Worm (Caenorhabditis elegans) whole organism, L3 larva: ENCODE measurements around the gene mpst-3.
"Not testable (repeated sequence)": the region's sequence is repeated elsewhere in the genome, so short reads cannot be mapped to it uniquely, and the experiment has no call there.

Experiments
- R02D3.7 ChIP-seq: fragments of 150-350 bp; optimal IDR thresholded peaks from 2 replicates; lab custom pipeline; 2014; ENCODE audit warnings: missing biosample characterization, missing genetic modification characterization
- aly-2 ChIP-seq: fragments of 150-350 bp; optimal IDR thresholded peaks from 2 replicates; lab custom pipeline; 2014; ENCODE audit warnings: missing biosample characterization, missing genetic modification characterization
- ama-1 ChIP-seq: fragments of 150-350 bp; optimal IDR thresholded peaks from 2 replicates; lab custom pipeline; 2018
- ceh-16 ChIP-seq: sonication (generic microtip); optimal IDR thresholded peaks from 2 replicates; lab custom pipeline; 2017; ENCODE audit warnings: missing biosample characterization, missing genetic modification characterization
- ceh-9 ChIP-seq: sonication (generic microtip); optimal IDR thresholded peaks from 2 replicates; lab custom pipeline; 2018; ENCODE audit warnings: missing biosample characterization, missing genetic modification characterization
- elt-1 ChIP-seq: fragments of 150-350 bp; optimal IDR thresholded peaks from 2 replicates; lab custom pipeline; 2014; ENCODE audit warnings: missing biosample characterization, missing genetic modification characterization
- elt-2 ChIP-seq: sonication (generic microtip); optimal IDR thresholded peaks from 2 replicates; lab custom pipeline; 2016; ENCODE audit warnings: missing genetic modification reagents, mild to moderate bottlenecking, missing genetic modification characterization, missing compliant biosample characterization
- elt-3 ChIP-seq, 3 experiments: fragments of 150-350 bp in 1 of 3; sonication (generic microtip) in 2 of 3; optimal IDR thresholded peaks; 2 replicates in 2 of 3; 4 replicates in 1 of 3; lab custom pipeline; 2014 to 2017; ENCODE audit warnings: missing biosample characterization in 3 of 3, missing genetic modification characterization in 3 of 3
- eor-1 ChIP-seq, 2 experiments: fragments of 150-350 bp; optimal IDR thresholded peaks; 2 replicates each; lab custom pipeline; 2014 to 2018; ENCODE audit warnings: missing biosample characterization in 2 of 2, missing genetic modification characterization in 2 of 2
- fkh-10 ChIP-seq: sonication (generic microtip); optimal IDR thresholded peaks from 2 replicates; lab custom pipeline; 2017; ENCODE audit warnings: missing biosample characterization, missing genetic modification reagents, missing genetic modification characterization
- fos-1 ChIP-seq: fragments of 150-350 bp; optimal IDR thresholded peaks from 2 replicates; lab custom pipeline; 2014; ENCODE audit warnings: missing biosample characterization, missing genetic modification characterization
- hmg-11 ChIP-seq: sonication (generic microtip); optimal IDR thresholded peaks from 2 replicates; lab custom pipeline; 2016; ENCODE audit warnings: missing genetic modification characterization, missing compliant biosample characterization
- jun-1 ChIP-seq: fragments of 150-350 bp; optimal IDR thresholded peaks from 2 replicates; lab custom pipeline; 2014; ENCODE audit warnings: missing biosample characterization, missing genetic modification reagents, missing genetic modification characterization
- lin-15B ChIP-seq: fragments of 150-350 bp; optimal IDR thresholded peaks from 2 replicates; lab custom pipeline; 2014; ENCODE audit warnings: missing biosample characterization, missing genetic modification characterization
- lin-39 ChIP-seq: fragments of 150-350 bp; optimal IDR thresholded peaks from 2 replicates; lab custom pipeline; 2018; ENCODE audit warnings: missing biosample characterization, missing genetic modification reagents, missing genetic modification characterization
- mml-1 ChIP-seq: fragments of 150-350 bp; sonication (generic microtip); optimal IDR thresholded peaks from 3 replicates; lab custom pipeline; 2014; ENCODE audit warnings: missing biosample characterization, missing genetic modification characterization
- nfya-1 ChIP-seq: sonication (generic microtip); optimal IDR thresholded peaks from 2 replicates; lab custom pipeline; 2017; ENCODE audit warnings: missing genetic modification characterization, mild to moderate bottlenecking, missing compliant biosample characterization, antibody characterized with exemption, moderate library complexity; ENCODE audit not compliant: insufficient read depth
- nhr-11 ChIP-seq: fragments of 150-350 bp; optimal IDR thresholded peaks from 2 replicates; lab custom pipeline; 2014; ENCODE audit warnings: missing biosample characterization, missing genetic modification characterization
- nhr-12 ChIP-seq: fragments of 150-350 bp; optimal IDR thresholded peaks from 2 replicates; lab custom pipeline; 2014; ENCODE audit warnings: missing biosample characterization, missing genetic modification characterization
- nhr-23 ChIP-seq: fragments of 150-350 bp; optimal IDR thresholded peaks from 2 replicates; lab custom pipeline; 2014; ENCODE audit warnings: missing biosample characterization, missing genetic modification reagents, missing genetic modification characterization
- nhr-25 ChIP-seq: sonication (generic microtip); optimal IDR thresholded peaks from 2 replicates; lab custom pipeline; 2017; ENCODE audit warnings: missing biosample characterization, missing genetic modification characterization
- nhr-77 ChIP-seq: fragments of 150-350 bp; optimal IDR thresholded peaks from 2 replicates; lab custom pipeline; 2014; ENCODE audit warnings: missing biosample characterization, missing genetic modification characterization
- pqm-1 ChIP-seq: fragments of 150-350 bp; optimal IDR thresholded peaks from 2 replicates; lab custom pipeline; 2017; ENCODE audit warnings: missing biosample characterization, missing genetic modification characterization, inconsistent platforms
- snpc-4 ChIP-seq: fragments of 150-350 bp; optimal IDR thresholded peaks from 2 replicates; lab custom pipeline; 2014; ENCODE audit warnings: missing biosample characterization, missing genetic modification characterization
- tbx-2 ChIP-seq: sonication (generic microtip); optimal IDR thresholded peaks from 2 replicates; lab custom pipeline; 2016; ENCODE audit warnings: mild to moderate bottlenecking, missing genetic modification characterization, missing compliant biosample characterization
- unc-62 ChIP-seq: fragments of 150-350 bp; sonication (generic microtip); optimal IDR thresholded peaks from 4 replicates; lab custom pipeline; 2014; ENCODE audit warnings: missing biosample characterization, missing genetic modification reagents, missing genetic modification characterization

Gene mpst-3

DNA sequence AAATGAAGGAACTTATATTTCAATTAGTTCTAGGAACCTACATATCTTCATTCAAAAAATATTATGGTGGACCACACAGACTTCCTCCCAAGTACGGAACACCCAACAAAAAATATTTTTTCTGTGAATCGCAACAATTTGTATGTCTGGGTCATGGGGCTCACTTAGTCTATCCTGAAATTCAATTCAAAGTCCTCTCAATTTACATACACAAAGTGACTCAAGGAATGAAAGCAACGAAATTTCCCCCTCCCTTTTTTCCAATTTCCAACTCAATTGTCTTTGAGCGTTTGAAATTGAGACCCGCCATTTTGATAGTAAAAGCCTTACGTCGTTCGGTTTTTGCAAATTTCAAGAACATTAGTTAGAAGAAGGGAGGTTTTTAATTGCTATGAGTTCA is 36.1 kb upstream of the mpst-3 start:
- TF ChIP-seq nhr-12 (tag; lab: Kevin White, UChicago) (no peak), fkh-10 (peak; percentile 76)

DNA sequence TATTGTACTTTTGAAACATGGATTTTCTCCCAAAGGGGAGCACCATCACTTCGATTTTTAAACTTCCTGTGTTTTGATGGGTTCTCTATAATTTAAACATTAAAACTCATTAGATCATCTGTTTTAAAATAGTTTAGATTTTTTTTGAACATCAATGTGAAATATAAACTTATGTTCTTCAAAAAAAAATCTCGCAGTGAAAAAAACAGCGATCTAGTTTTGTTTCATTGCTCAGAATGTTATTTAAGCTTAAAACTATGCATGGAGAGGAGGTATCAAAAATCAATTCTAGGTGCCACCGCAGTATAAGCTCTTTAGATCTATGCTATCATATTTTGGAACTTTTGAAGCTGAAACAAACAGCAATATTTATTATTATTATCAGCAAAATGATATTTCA is 27.3 kb upstream of the mpst-3 start, which contains the start of gene gcy-14:
gcy-14 (minus strand) TSS at position 101 of the 400 bp plus-strand sequence.
- no peak for TF ChIP-seq jun-1 (tag; lab: Kevin White, UChicago)
- no peak for TF ChIP-seq ama-1
- no peak for TF ChIP-seq fos-1 (tag; lab: Kevin White, UChicago)
- no peak for TF ChIP-seq nhr-23 (tag; lab: Kevin White, UChicago)
- TF ChIP-seq nhr-25 (tag; lab: Kevin White, UChicago), result no peak
- no peak for TF ChIP-seq mml-1 (tag; lab: Kevin White, UChicago)

DNA sequence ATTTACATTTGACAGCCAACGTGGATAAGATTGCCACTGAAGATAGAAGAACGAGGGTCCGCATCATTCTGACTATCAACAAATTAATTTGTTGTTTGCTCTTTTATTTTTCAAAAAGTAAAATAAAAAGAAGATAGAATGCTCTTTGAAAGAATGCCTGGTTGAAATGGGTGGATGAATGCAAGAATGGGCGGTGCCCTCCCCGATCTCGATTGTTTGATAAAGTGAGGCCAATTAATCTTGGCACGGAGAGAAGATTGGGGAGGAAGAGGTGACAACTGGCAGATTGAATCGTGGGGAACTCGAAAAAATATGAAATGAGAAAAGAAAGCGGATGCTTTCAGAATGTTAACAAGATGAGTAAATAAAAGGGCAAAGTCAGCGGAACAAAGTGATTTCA is 24.1 kb upstream of the mpst-3 start, which contains the start of gene ZC412.3:
ZC412.3 (minus strand) TSS at position 183 of the 400 bp plus-strand sequence.
- TF ChIP-seq lin-39 (tag; lab: Kevin White, UChicago) (peak; percentile 55), mml-1 (tag; lab: Kevin White, UChicago) (no peak)

DNA sequence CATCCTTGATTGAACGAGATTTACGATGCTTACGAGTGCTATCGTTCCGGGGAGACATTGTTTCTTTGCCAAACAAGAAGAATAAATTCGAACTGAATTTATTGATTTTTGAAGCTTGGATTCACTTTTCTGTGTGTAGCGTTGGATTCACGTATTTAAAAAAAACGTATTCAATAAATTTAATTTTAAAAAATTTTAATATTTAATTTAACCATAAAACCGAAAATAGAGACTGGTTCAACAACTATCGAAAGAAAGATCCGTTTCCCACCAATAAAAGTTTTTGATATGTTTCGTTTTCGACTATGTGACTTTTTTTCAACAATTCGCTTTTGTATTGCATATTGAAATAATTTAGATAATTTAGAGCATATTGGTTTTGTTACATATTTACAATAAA is 20.1 kb upstream of the mpst-3 start, which contains the start of gene ZC412.5:
ZC412.5 (minus strand) TSS at position 101 of the 400 bp plus-strand sequence.
- TF ChIP-seq hmg-11 (tag; lab: Kevin White, UChicago), result no peak
- no peak for TF ChIP-seq nhr-77
- no peak for TF ChIP-seq unc-62 (GFP tag; lab: Kevin White, UChicago)
- TF ChIP-seq R02D3.7 (tag; lab: Kevin White, UChicago), result no peak
- TF ChIP-seq aly-2, result no peak
- no peak for TF ChIP-seq ama-1
- TF ChIP-seq elt-2 (tag; lab: Kevin White, UChicago), result no peak
- no peak for TF ChIP-seq ceh-16 (tag; lab: Kevin White, UChicago)
- TF ChIP-seq nhr-23 (tag; lab: Kevin White, UChicago), result no peak

DNA sequence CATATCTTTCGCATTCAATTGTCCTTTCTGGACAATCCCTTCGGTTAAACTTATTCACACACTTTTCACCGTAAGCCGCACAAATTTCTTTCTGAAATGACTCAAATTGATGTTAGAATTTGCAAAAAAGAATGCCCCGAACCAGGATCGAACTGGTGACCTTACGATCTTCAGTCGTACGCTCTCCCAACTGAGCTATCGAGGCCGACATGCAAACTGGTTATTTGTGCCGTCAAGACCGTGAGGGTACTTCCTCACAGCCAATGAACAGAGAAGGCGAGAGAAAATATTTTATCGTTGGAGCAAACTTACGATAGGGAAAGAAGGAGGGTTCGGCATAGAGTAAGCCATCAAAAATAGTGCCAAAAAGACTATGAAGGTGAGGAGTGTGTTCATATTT is 19.2 kb upstream of the mpst-3 start:
- TF ChIP-seq lin-15B (tag; lab: Kevin White, UChicago), result peak; percentile 17
- peak; percentile 31 for TF ChIP-seq nfya-1 (tag; lab: Kevin White, UChicago)
- peak in 1 of 3 experiments; percentile 3 for TF ChIP-seq elt-3 (tag; optimal IDR thresholded peaks at IDR 0.05; lab: Kevin White, UChicago)
- TF ChIP-seq nhr-12 (tag; lab: Kevin White, UChicago), result no peak
- peak; percentile 3 for TF ChIP-seq nhr-23 (tag; lab: Kevin White, UChicago)
- peak; percentile 98 for TF ChIP-seq snpc-4
- TF ChIP-seq elt-2 (tag; lab: Kevin White, UChicago), result peak; percentile 0
- TF ChIP-seq elt-1 (tag; lab: Kevin White, UChicago), result no peak
- peak; percentile 16 for TF ChIP-seq tbx-2 (tag; lab: Kevin White, UChicago)
- TF ChIP-seq ceh-9, result no peak
- TF ChIP-seq, all 47 proteins: peak for 7

DNA sequence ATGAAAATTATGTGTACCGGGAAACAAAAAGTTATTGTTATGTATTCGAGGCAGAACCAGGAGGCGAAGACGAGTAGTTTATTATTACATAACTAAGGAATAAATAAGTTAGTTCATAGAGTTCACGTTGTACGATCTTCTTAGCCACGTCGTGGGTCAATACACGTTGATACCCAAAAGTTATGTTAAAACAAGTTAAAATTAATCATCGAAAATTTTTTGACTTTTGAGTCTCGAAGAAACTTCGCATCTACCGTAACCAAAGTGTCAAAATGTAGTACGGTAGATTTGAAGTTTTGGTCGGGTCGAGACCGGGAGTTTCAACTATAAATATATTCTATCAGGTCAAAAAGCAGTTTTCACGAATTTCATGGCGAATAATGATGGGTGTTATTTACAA is 18.7 kb upstream of the mpst-3 start, which contains the start of gene ZC412.10:
ZC412.10 (minus strand) TSS at position 101 of the 400 bp plus-strand sequence.
- TF ChIP-seq eor-1 (tag; optimal IDR thresholded peaks at IDR 0.05; lab: Kevin White, UChicago); nhr-12 (tag; lab: Kevin White, UChicago); pqm-1 (tag; lab: Kevin White, UChicago): not testable (repeated sequence)

DNA sequence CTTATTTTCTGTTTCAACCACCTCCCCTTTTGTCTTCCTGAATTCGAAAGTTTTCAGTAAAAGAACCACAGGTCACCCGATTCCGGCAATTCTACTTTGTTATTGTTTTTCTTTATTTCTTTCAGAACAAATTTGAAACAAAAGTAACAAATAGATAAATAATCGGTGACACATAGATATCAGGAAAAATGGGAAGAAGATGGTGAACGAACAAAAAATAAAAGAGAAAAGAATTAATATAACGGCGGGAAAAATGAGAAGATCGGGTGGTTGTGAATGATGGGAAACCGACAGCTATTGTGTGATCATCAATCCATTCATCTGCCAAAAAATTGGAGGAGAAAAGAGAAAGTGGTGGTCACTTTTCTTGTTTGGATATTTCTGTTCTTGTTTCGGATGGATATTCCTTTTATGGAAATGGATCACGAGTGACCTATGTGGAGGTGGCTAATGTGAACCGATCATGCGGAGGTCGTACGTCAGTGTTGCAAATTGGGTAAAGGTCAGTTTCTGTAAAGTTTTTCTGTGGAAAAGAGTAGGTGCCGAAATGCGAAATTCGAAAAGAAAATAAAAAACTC is 18.1 kb upstream of the mpst-3 start:
- peak; percentile 54 for TF ChIP-seq nhr-23 (tag; lab: Kevin White, UChicago)
- no peak for TF ChIP-seq nhr-11 (tag; lab: Kevin White, UChicago)

DNA sequence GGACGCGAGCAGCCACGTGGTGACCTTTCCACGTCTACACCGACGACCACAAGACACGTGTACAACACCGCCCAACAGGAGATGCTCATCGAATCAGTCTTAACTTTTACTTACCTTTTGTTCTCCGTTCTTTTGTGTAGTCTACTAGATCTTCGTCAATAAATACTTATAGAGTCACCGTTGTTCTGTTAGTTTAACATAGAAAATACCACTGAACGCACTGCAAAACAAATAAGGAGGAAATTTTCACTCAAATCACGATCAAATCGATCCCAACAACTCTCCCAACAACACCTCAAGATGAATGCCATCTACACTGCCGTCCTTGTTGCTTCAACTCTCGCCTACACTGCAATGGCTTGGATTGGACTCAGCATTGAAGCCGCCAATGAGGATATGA is 4.7 kb upstream of the mpst-3 start, which contains the start of gene nspa-2:
nspa-2 (plus strand) TSS at position 301 of the 400 bp plus-strand sequence.
- not testable (repeated sequence) for TF ChIP-seq lin-39, jun-1, nfya-1 (tag; lab: Kevin White, UChicago)
